Fruit fly (Drosophila melanogaster) whole organism, adult: ENCODE measurements around the gene bor.
A peak's percentile ranks its signal among the peaks of the same experiment; 100 is the strongest.

Experiments used
- CG11617 ChIP-seq: fragments of 200-800 bp; sonication (Bioruptor generic); optimal IDR thresholded peaks from 2 replicates; lab custom pipeline; 2017; ENCODE audit warnings: mild to moderate bottlenecking, missing biosample characterization, missing genetic modification reagents, missing genetic modification characterization
- CG12768 ChIP-seq: fragments of 200-800 bp; sonication (Bioruptor generic); optimal IDR thresholded peaks from 2 replicates; lab custom pipeline; 2017; ENCODE audit warnings: missing biosample characterization, missing genetic modification characterization, mild to moderate bottlenecking, moderate library complexity, missing genetic modification reagents
- CG14711 ChIP-seq: fragments of 200-800 bp; sonication (Bioruptor generic); optimal IDR thresholded peaks from 2 replicates; lab custom pipeline; 2018; ENCODE audit warnings: missing biosample characterization, mild to moderate bottlenecking, missing genetic modification characterization, moderate library complexity
- CG1620 ChIP-seq: fragments of 200-800 bp; sonication (Bioruptor generic); optimal IDR thresholded peaks from 2 replicates; lab custom pipeline; 2016; ENCODE audit warnings: missing biosample characterization, missing genetic modification characterization
- CG33017 ChIP-seq: fragments of 200-800 bp; sonication (Bioruptor generic); optimal IDR thresholded peaks from 2 replicates; lab custom pipeline; 2018; ENCODE audit warnings: missing biosample characterization, mild to moderate bottlenecking, missing genetic modification characterization, moderate library complexity
- CG5204 ChIP-seq: fragments of 200-800 bp; sonication (Bioruptor generic); optimal IDR thresholded peaks from 2 replicates; lab custom pipeline; 2016; ENCODE audit warnings: missing biosample characterization, missing genetic modification characterization
- CG7045 ChIP-seq: fragments of 200-800 bp; sonication (Bioruptor generic); optimal IDR thresholded peaks from 2 replicates; lab custom pipeline; 2017; ENCODE audit warnings: missing biosample characterization, mild to moderate bottlenecking, missing genetic modification characterization
- CG7101 ChIP-seq: fragments of 200-800 bp; sonication (Bioruptor generic); optimal IDR thresholded peaks from 2 replicates; lab custom pipeline; 2018; ENCODE audit warnings: missing biosample characterization, mild to moderate bottlenecking, missing genetic modification characterization, moderate library complexity
- Clk ChIP-seq: fragments of 200-800 bp; sonication (Bioruptor generic); optimal IDR thresholded peaks from 2 replicates; lab custom pipeline; 2017; ENCODE audit warnings: missing biosample characterization, missing genetic modification characterization
- Crg-1 ChIP-seq: fragments of 200-800 bp; sonication (Bioruptor generic); optimal IDR thresholded peaks from 2 replicates; lab custom pipeline; 2016; ENCODE audit warnings: missing biosample characterization, missing genetic modification characterization
- Hr96 ChIP-seq: fragments of 200-800 bp; sonication (Bioruptor generic); optimal IDR thresholded peaks from 2 replicates; lab custom pipeline; 2016; ENCODE audit warnings: missing biosample characterization, missing genetic modification characterization
- Mnt ChIP-seq: fragments of 200-800 bp; sonication (Bioruptor generic); optimal IDR thresholded peaks from 2 replicates; lab custom pipeline; 2016; ENCODE audit warnings: missing biosample characterization, mild to moderate bottlenecking, missing genetic modification characterization
- bab1 ChIP-seq: fragments of 200-800 bp; sonication (Bioruptor generic); optimal IDR thresholded peaks from 3 replicates; lab custom pipeline; 2019; ENCODE audit warnings: missing biosample characterization, mild to moderate bottlenecking, missing genetic modification characterization, moderate library complexity
- cic ChIP-seq: fragments of 200-800 bp; sonication (Bioruptor generic); optimal IDR thresholded peaks from 2 replicates; lab custom pipeline; 2017; ENCODE audit warnings: missing biosample characterization, mild to moderate bottlenecking, missing genetic modification characterization, moderate library complexity
- cnc ChIP-seq, 2 experiments: fragments of >200 bp; optimal IDR thresholded peaks; 2 replicates each; lab custom pipeline; 2017
- kay ChIP-seq: fragments of 200-800 bp; sonication (Bioruptor generic); peaks from one replicate; lab custom pipeline; 2016; ENCODE audit warnings: missing biosample characterization, missing genetic modification characterization, borderline replicate concordance
- ovo ChIP-seq: fragments of 200-800 bp; sonication (Bioruptor generic); optimal IDR thresholded peaks from 2 replicates; lab custom pipeline; 2016; ENCODE audit warnings: missing biosample characterization, missing genetic modification characterization
- pad ChIP-seq: fragments of 200-800 bp; sonication (Bioruptor generic); optimal IDR thresholded peaks from 3 replicates; lab custom pipeline; 2017; ENCODE audit warnings: missing biosample characterization, missing genetic modification characterization, mild to moderate bottlenecking, moderate library complexity, missing genetic modification reagents
- tj ChIP-seq: fragments of 200-800 bp; sonication (Bioruptor generic); optimal IDR thresholded peaks from 3 replicates; lab custom pipeline; 2017; ENCODE audit warnings: missing biosample characterization, mild to moderate bottlenecking, missing genetic modification characterization, moderate library complexity
- toe ChIP-seq: fragments of 200-800 bp; sonication (Bioruptor generic); optimal IDR thresholded peaks from 2 replicates; lab custom pipeline; 2016; ENCODE audit warnings: missing biosample characterization, missing genetic modification characterization

bor gene

dm6 chr3R:16254616-16255601, 9.0 kb downstream of the bor start:
- TF ChIP-seq cnc (optimal IDR thresholded peaks at IDR 0.05; lab: Kevin White, UChicago) = no peak
- no peak for TF ChIP-seq tj (GFP tag; lab: Kevin White, UChicago)
- TF ChIP-seq CG33017 = no peak
- TF ChIP-seq CG7045 = no peak
- no peak for TF ChIP-seq ovo
- no peak for TF ChIP-seq Crg-1
- TF ChIP-seq pad (GFP tag; lab: Kevin White, UChicago) = no peak
- TF ChIP-seq CG12768 = peak; percentile 12
- no peak for TF ChIP-seq cic (GFP tag; lab: Kevin White, UChicago)
- peak; percentile 97 for TF ChIP-seq kay (GFP tag; lab: Kevin White, UChicago)
- TF ChIP-seq toe (GFP tag; lab: Kevin White, UChicago) = no peak
- TF ChIP-seq Hr96 = no peak
- TF ChIP-seq CG11617 (GFP tag; lab: Kevin White, UChicago) = no peak
- TF ChIP-seq Clk (GFP tag; lab: Kevin White, UChicago) = no peak
- TF ChIP-seq CG5204 (GFP tag; lab: Kevin White, UChicago) = no peak
- TF ChIP-seq bab1 = no peak
- peak; percentile 26 for TF ChIP-seq Mnt (GFP tag; lab: Kevin White, UChicago)
- no peak for TF ChIP-seq CG1620 (GFP tag; lab: Kevin White, UChicago)
- no peak for TF ChIP-seq CG7101
- peak; percentile 67 for TF ChIP-seq CG14711

- TF ChIP-seq CG12768 (no peak), tj (GFP tag; lab: Kevin White, UChicago) (peak; percentile 95)
Measured at dm6 chr3R:16253974-16254408, 9.9 kb downstream of the bor start.

DNA sequence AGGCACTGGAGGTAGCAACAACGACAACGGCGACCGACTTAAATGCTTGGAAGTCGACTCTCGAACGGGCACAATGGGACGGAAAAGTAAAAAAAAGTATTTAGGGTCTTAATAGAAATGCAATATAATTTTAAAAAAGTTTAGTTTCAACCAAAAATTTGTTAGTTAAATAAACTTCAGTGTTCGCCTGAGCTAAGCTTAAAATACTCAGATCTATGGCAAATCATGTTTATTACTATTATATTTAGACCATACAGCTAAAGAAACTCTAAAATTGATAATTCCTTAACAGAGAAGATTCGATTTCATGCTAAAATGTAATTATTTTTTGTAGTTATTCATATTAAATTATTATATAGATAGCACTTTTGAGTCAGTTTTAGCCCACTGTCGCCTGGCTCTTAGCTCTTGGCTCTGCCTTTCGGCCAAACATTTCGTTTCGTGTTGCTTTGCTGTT, 10.5 kb downstream of the bor start:
- TF ChIP-seq bab1 (peak; percentile 27), ovo (no peak), CG11617 (GFP tag; lab: Kevin White, UChicago) (peak; percentile 61), tj (GFP tag; lab: Kevin White, UChicago) (no peak), kay (GFP tag; lab: Kevin White, UChicago) (no peak), CG5204 (GFP tag; lab: Kevin White, UChicago) (no peak), cnc (optimal IDR thresholded peaks at IDR 0.05; lab: Kevin White, UChicago) (no peak), CG7101 (peak; percentile 27), toe (GFP tag; lab: Kevin White, UChicago) (no peak), Crg-1 (no peak), cic (GFP tag; lab: Kevin White, UChicago) (no peak), CG14711 (no peak), Clk (GFP tag; lab: Kevin White, UChicago) (no peak), Mnt (GFP tag; lab: Kevin White, UChicago) (no peak), CG12768 (no peak), CG33017 (peak; percentile 13), pad (GFP tag; lab: Kevin White, UChicago) (peak; percentile 26), Hr96 (no peak), CG1620 (GFP tag; lab: Kevin White, UChicago) (no peak), CG7045 (peak; percentile 34)

DNA sequence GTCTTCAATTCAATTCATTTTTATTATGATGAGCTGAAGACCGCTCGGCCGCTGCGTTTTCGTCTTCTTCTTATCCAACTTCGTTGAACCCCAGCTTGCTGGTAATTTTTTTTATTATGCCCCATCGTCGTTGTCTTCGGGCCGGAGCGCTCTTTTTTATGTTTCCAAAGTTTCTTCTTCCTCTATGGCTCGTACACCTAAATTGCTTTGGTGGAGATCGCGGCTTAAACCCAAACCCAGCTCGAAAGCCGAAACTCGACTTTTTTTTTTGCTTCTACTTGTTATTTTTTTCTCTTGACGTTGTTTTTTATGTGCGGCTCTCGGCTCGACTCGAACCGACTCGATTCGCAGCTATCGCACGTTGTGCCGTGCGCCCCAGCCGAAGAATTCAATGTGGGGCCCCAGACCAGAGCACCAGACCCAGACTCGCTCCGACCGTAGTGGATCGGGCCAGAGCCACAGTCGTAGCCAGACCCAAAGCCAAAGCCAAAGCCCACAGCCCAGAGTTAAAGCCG, 11.0 kb downstream of the bor start:
- TF ChIP-seq CG14711 (no peak), bab1 (no peak), CG7045 (no peak), Mnt (GFP tag; lab: Kevin White, UChicago) (no peak), CG5204 (GFP tag; lab: Kevin White, UChicago) (no peak), Clk (GFP tag; lab: Kevin White, UChicago) (no peak), CG11617 (GFP tag; lab: Kevin White, UChicago) (no peak), ovo (no peak), CG7101 (no peak), CG12768 (no peak)

dm6 chr3R:16251926-16252287, 12.0 kb downstream of the bor start:
- TF ChIP-seq CG5204 (GFP tag; lab: Kevin White, UChicago) (no peak), tj (GFP tag; lab: Kevin White, UChicago) (peak; percentile 55), Clk (GFP tag; lab: Kevin White, UChicago) (no peak), Hr96 (no peak), Crg-1 (no peak)

DNA sequence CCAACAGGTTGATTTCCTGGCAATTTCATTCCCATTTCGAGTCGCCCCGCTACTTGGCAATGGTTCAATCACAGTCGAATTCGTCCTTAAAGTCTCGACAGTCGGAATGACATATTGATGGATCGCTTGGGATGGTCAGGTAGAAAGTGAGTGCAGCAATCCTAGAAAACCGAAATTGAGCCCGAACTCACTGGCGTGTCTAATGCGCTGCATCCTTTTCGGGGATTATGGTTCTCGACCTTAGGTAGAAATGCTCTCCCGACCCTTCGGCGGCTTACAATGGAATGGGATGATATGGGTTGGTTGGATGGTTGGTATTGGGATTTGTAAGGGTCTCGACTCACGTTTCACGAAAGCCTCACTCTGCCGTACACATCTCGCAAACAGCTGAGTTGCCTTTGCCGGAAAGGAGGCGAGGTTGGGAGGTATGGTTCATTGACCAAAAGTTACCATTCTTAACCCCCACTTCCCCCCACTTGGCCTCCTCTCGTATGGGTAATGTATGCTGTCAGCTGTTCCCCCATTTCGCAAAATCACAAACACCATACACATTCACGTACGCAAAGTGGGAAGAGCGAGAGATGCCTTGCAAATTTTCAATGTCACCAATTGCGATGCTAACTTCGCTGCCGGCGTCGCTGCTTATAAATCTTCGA, 12.5 kb downstream of the bor start:
- no peak for TF ChIP-seq CG12768
- TF ChIP-seq CG11617 (GFP tag; lab: Kevin White, UChicago) = no peak
- no peak for TF ChIP-seq Clk (GFP tag; lab: Kevin White, UChicago)
- TF ChIP-seq tj (GFP tag; lab: Kevin White, UChicago) = peak; percentile 58
